Worm (Caenorhabditis elegans) whole organism, midembryonic: ENCODE data around the gene tps-2.

Experiments
- T22C8.4 ChIP-seq: fragments of 200-800 bp; sonication (Bioruptor generic); IDR thresholded peaks from 2 replicates; pipeline ENCODE4 v1.3.6; 2022; ENCODE audit warnings: missing genetic modification characterization, missing compliant biosample characterization
- flt-1 ChIP-seq: fragments of 200-800 bp; sonication (Bioruptor generic); IDR thresholded peaks from 2 replicates; pipeline ENCODE4 v1.3.6; 2022; ENCODE audit warnings: missing genetic modification characterization, missing compliant biosample characterization
- med-1 ChIP-seq: sonication (generic microtip); optimal IDR thresholded peaks from 2 replicates; lab custom pipeline; 2017; ENCODE audit warnings: missing genetic modification characterization, mild to moderate bottlenecking, missing compliant biosample characterization, antibody characterized with exemption, missing genetic modification reagents; ENCODE audit not compliant: insufficient read depth
- ref-1 ChIP-seq: fragments of 200-800 bp; sonication (Bioruptor generic); conservative IDR thresholded peaks from 2 replicates; pipeline ENCODE4 v1.3.6; 2022; ENCODE audit warnings: missing genetic modification reagents, missing genetic modification characterization, missing compliant biosample characterization
- tab-1 ChIP-seq: fragments of 200-800 bp; sonication (Bioruptor generic); IDR thresholded peaks from 2 replicates; pipeline ENCODE4 v1.3.6; 2022; ENCODE audit warnings: missing genetic modification characterization, missing compliant biosample characterization
- ztf-23 ChIP-seq: fragments of 200-800 bp; sonication (Bioruptor generic); IDR thresholded peaks from 2 replicates; pipeline ENCODE4 v1.3.6; 2022; ENCODE audit warnings: missing genetic modification reagents, missing genetic modification characterization, missing compliant biosample characterization
- ztf-29 ChIP-seq: fragments of 200-800 bp; sonication (Bioruptor generic); IDR thresholded peaks from 2 replicates; pipeline ENCODE4 v1.3.6; 2022; ENCODE audit warnings: missing genetic modification reagents, missing genetic modification characterization, missing compliant biosample characterization

DNA sequence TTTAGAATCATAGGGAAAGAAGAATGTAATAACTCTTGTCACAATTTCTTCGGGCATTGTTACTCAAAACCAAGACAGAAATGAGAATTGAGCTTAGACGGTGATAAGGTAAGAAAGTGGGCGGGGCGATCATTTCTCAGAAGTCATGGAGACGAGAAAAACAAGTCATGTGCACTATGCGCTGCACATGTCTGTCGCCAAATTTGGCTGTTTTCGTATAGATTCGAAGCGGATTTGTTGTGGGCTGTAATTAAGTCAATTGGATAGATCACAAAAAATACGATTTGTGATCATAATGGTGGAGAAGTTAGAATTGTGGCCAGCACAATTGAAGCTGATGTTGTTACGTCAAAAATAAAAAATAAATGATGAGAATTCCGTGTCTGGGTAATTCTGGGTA, 9.0 kb upstream of the tps-2 start, which contains the start of gene C01G12.7:
- no peak for TF ChIP-seq tab-1 (GFP tag; lab: Robert Waterston, UW)
- no peak for TF ChIP-seq T22C8.4
- TF ChIP-seq flt-1 (GFP tag; lab: Robert Waterston, UW), result no peak
- TF ChIP-seq ztf-23 (GFP tag; lab: Robert Waterston, UW), result no peak
- no peak for TF ChIP-seq ref-1 (GFP tag; lab: Robert Waterston, UW)
- TF ChIP-seq ztf-29 (GFP tag; lab: Robert Waterston, UW), result no peak
- TF ChIP-seq med-1 (GFP tag; lab: Kevin White, UChicago), result no peak
